Worm (Caenorhabditis elegans) whole organism, L3 larva: ENCODE measurements around the gene hog-1.

ENCODE experiments used
- ceh-9 ChIP-seq: sonication (generic microtip); optimal IDR thresholded peaks from 2 replicates; lab custom pipeline; 2018; ENCODE audit warnings: missing biosample characterization, missing genetic modification characterization
- elt-1 ChIP-seq: fragments of 150-350 bp; optimal IDR thresholded peaks from 2 replicates; lab custom pipeline; 2014; ENCODE audit warnings: missing biosample characterization, missing genetic modification characterization
- fos-1 ChIP-seq: fragments of 150-350 bp; optimal IDR thresholded peaks from 2 replicates; lab custom pipeline; 2014; ENCODE audit warnings: missing biosample characterization, missing genetic modification characterization
- nhr-28 ChIP-seq: fragments of 150-350 bp; optimal IDR thresholded peaks from 2 replicates; lab custom pipeline; 2014; ENCODE audit warnings: missing biosample characterization, missing genetic modification characterization
- nhr-77 ChIP-seq: fragments of 150-350 bp; optimal IDR thresholded peaks from 2 replicates; lab custom pipeline; 2014; ENCODE audit warnings: missing biosample characterization, missing genetic modification characterization
- sea-2 ChIP-seq: fragments of 150-350 bp; sonication (generic microtip); optimal IDR thresholded peaks from 4 replicates; lab custom pipeline; 2014; ENCODE audit warnings: missing biosample characterization, missing genetic modification reagents, missing genetic modification characterization
- unc-39 ChIP-seq: sonication (generic microtip); optimal IDR thresholded peaks from 4 replicates; lab custom pipeline; 2017; ENCODE audit warnings: missing biosample characterization, missing genetic modification characterization
- unc-62 ChIP-seq: fragments of 150-350 bp; sonication (generic microtip); optimal IDR thresholded peaks from 4 replicates; lab custom pipeline; 2014; ENCODE audit warnings: missing biosample characterization, missing genetic modification reagents, missing genetic modification characterization
- ztf-4 ChIP-seq: fragments of 150-350 bp; optimal IDR thresholded peaks from 2 replicates; lab custom pipeline; 2014; ENCODE audit warnings: missing biosample characterization, missing genetic modification characterization

DNA sequence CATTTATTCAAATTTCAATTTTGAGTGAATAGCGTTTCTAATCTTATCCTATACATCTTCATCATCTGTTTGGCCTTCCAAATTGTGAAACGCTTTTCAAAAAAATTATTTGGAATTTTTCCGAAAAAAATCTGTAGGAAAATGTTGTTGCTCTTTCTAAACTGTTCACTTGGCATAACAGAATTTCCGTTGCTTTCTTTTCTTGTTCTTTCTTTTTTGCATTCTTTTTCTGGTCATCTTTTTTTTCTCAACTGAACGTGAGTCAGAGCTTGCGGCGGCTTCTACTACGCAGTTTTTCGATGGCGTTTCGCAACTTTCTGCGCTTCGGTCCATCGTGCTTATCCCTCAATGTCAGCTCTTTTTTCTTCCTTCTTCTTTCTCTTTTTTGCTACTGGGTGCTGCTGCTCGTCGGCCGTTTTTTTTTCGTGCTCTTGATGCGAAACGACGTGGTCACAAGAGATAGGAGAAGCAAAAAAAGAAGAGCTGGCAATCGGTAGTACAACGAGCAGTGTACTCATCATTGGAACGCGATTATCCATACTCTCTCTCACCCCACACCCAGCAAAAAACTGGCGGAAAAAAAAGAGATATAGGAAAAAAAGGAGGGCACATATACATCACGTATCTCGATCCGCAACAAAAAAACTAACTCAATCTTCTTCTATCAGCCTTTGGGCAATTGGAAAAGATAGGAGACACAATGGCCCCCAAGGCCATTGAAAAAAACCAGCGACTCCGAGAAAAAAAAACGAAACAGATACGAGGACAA is 34.2 kb downstream of the hog-1 start:
- TF ChIP-seq sea-2 (GFP tag; lab: Kevin White, UChicago) (no peak), ceh-9 (no peak), fos-1 (tag; lab: Kevin White, UChicago) (no peak), nhr-28 (tag; lab: Kevin White, UChicago) (no peak), elt-1 (tag; lab: Kevin White, UChicago) (no peak), unc-62 (GFP tag; lab: Kevin White, UChicago) (no peak), unc-39 (tag; lab: Kevin White, UChicago) (no peak), ztf-4 (tag; lab: Kevin White, UChicago) (no peak), nhr-77 (tag; lab: Kevin White, UChicago) (no peak)
